Fruit fly (Drosophila melanogaster) whole organism, embryonic: Measurements from ENCODE around the gene Or22c.

Experiments
- Bdp1 ChIP-seq: fragments of 200-800 bp; sonication (Bioruptor generic); optimal IDR thresholded peaks from 3 replicates; lab custom pipeline; 2016; ENCODE audit warnings: missing biosample characterization, missing genetic modification characterization
- CG1024 ChIP-seq: fragments of 200-800 bp; sonication (Bioruptor generic); IDR thresholded peaks from 2 replicates; pipeline ENCODE4 v1.3.6; 2022; ENCODE audit warnings: missing biosample characterization, missing genetic modification characterization
- CG10543 ChIP-seq: fragments of 200-800 bp; sonication (Bioruptor generic); optimal IDR thresholded peaks from 3 replicates; lab custom pipeline; 2017; ENCODE audit warnings: missing biosample characterization, mild to moderate bottlenecking, missing genetic modification characterization, moderate library complexity
- CG14667 ChIP-seq: fragments of 200-800 bp; sonication (Bioruptor generic); IDR thresholded peaks from 2 replicates; pipeline ENCODE4 v1.3.6; 2022; ENCODE audit warnings: missing biosample characterization, missing genetic modification characterization
- CG17359 ChIP-seq: fragments of 200-800 bp; sonication (Bioruptor generic); optimal IDR thresholded peaks from 3 replicates; lab custom pipeline; 2018; ENCODE audit warnings: missing biosample characterization, mild to moderate bottlenecking, missing genetic modification characterization, moderate library complexity
- CG1832 ChIP-seq: fragments of 200-800 bp; sonication (Bioruptor generic); optimal IDR thresholded peaks from 2 replicates; lab custom pipeline; 2017; ENCODE audit warnings: missing biosample characterization, mild to moderate bottlenecking, missing genetic modification characterization, inconsistent platforms
- CG34376 ChIP-seq: fragments of 200-800 bp; sonication (Bioruptor generic); optimal IDR thresholded peaks from 2 replicates; lab custom pipeline; 2018; ENCODE audit warnings: missing biosample characterization, mild to moderate bottlenecking, missing genetic modification characterization
- CG3838 ChIP-seq: fragments of 200-800 bp; sonication (Bioruptor generic); optimal IDR thresholded peaks from 3 replicates; lab custom pipeline; 2016; ENCODE audit warnings: missing biosample characterization, missing genetic modification characterization
- CG6689 ChIP-seq: fragments of 200-800 bp; sonication (Bioruptor generic); IDR thresholded peaks from 2 replicates; pipeline ENCODE4 v1.3.6; 2022; ENCODE audit warnings: missing biosample characterization, missing genetic modification characterization
- CG8290 ChIP-seq, 3 experiments: fragments of 200-800 bp; sonication (Bioruptor generic); optimal IDR thresholded peaks; 2 replicates each; lab custom pipeline; 2016 to 2019; ENCODE audit warnings: missing biosample characterization in 3 of 3, missing genetic modification characterization in 3 of 3, mild to moderate bottlenecking in 2 of 3, moderate library complexity in 1 of 3
- CG8478 ChIP-seq: fragments of >200 bp; optimal IDR thresholded peaks from 2 replicates; lab custom pipeline; 2018
- CG8765 ChIP-seq: fragments of 200-800 bp; sonication (Bioruptor generic); IDR thresholded peaks from 2 replicates; pipeline ENCODE4 v1.3.6; 2022; ENCODE audit warnings: missing biosample characterization, missing genetic modification characterization
- CG9876 ChIP-seq: fragments of 200-800 bp; sonication (Bioruptor generic); optimal IDR thresholded peaks from 2 replicates; lab custom pipeline; 2016; ENCODE audit warnings: missing biosample characterization, missing genetic modification characterization
- Dbx ChIP-seq: fragments of 200-800 bp; sonication (Bioruptor generic); IDR thresholded peaks from 3 replicates; pipeline ENCODE4 v1.3.6; 2022; ENCODE audit warnings: missing biosample characterization, missing genetic modification characterization
- Ets65A ChIP-seq: fragments of 200-800 bp; sonication (Bioruptor generic); peaks from one replicate; lab custom pipeline; 2016; ENCODE audit warnings: missing biosample characterization, missing genetic modification characterization
- Gsc ChIP-seq: fragments of 200-800 bp; sonication (Bioruptor generic); IDR thresholded peaks from 2 replicates; pipeline ENCODE4 v1.3.6; 2022; ENCODE audit warnings: missing biosample characterization, missing genetic modification characterization
- Hr51 ChIP-seq, 2 experiments: fragments of 200-800 bp; sonication (Bioruptor generic); optimal IDR thresholded peaks; 2 replicates in 1 of 2; 3 replicates in 1 of 2; lab custom pipeline; 2016 to 2018; ENCODE audit warnings: missing biosample characterization in 2 of 2, missing genetic modification characterization in 2 of 2, mild to moderate bottlenecking in 1 of 2, moderate library complexity in 1 of 2
- Mad ChIP-seq: fragments of 200-800 bp; sonication (Bioruptor generic); optimal IDR thresholded peaks from 2 replicates; lab custom pipeline; 2016; ENCODE audit warnings: missing biosample characterization, missing genetic modification characterization
- Pdp1 ChIP-seq, 2 experiments: fragments of 200-800 bp; sonication (Bioruptor generic); optimal IDR thresholded peaks; 3 replicates each; lab custom pipeline; 2016; ENCODE audit warnings: missing biosample characterization in 2 of 2, missing genetic modification characterization in 2 of 2, mild to moderate bottlenecking in 1 of 2, moderate library complexity in 1 of 2
- Ravus ChIP-seq: fragments of 200-800 bp; sonication (Bioruptor generic); IDR thresholded peaks from 2 replicates; pipeline ENCODE4 v1.3.6; 2022; ENCODE audit warnings: missing biosample characterization, missing genetic modification characterization
- exex ChIP-seq: fragments of 200-800 bp; sonication (Bioruptor generic); optimal IDR thresholded peaks from 4 replicates; lab custom pipeline; 2018; ENCODE audit warnings: missing biosample characterization, mild to moderate bottlenecking, missing genetic modification characterization, moderate library complexity
- fru ChIP-seq: fragments of >200 bp; optimal IDR thresholded peaks from 2 replicates; lab custom pipeline; 2017
- ftz-f1 ChIP-seq: fragments of 200-800 bp; sonication (Bioruptor generic); optimal IDR thresholded peaks from 2 replicates; lab custom pipeline; 2016; ENCODE audit warnings: missing biosample characterization, missing genetic modification characterization
- grau ChIP-seq: fragments of 200-800 bp; optimal IDR thresholded peaks from 3 replicates; lab custom pipeline; 2019; ENCODE audit warnings: missing biosample characterization, mild to moderate bottlenecking, missing genetic modification characterization, moderate library complexity
- grn ChIP-seq: fragments of 200-800 bp; sonication (Bioruptor generic); optimal IDR thresholded peaks from 3 replicates; lab custom pipeline; 2017; ENCODE audit warnings: missing biosample characterization, missing genetic modification characterization
- hb ChIP-seq: fragments of 200-800 bp; sonication (Bioruptor generic); IDR thresholded peaks from 3 replicates; pipeline ENCODE4 v1.3.6; 2022; ENCODE audit warnings: missing biosample characterization, missing genetic modification characterization; ENCODE audit not compliant: partially characterized antibody
- insv ChIP-seq, 2 experiments: fragments of 200-800 bp; sonication (Bioruptor generic); optimal IDR thresholded peaks; 3 replicates each; lab custom pipeline; 2016 to 2018; ENCODE audit warnings: missing biosample characterization in 2 of 2, missing genetic modification characterization in 2 of 2
- kah ChIP-seq: fragments of 200-800 bp; sonication (Bioruptor generic); optimal IDR thresholded peaks from 2 replicates; lab custom pipeline; 2018; ENCODE audit warnings: missing biosample characterization, mild to moderate bottlenecking, missing genetic modification characterization
- mirr ChIP-seq: fragments of 200-800 bp; sonication (Bioruptor generic); optimal IDR thresholded peaks from 3 replicates; lab custom pipeline; 2018; ENCODE audit warnings: missing biosample characterization, mild to moderate bottlenecking, missing genetic modification characterization
- nau ChIP-seq: fragments of 200-800 bp; sonication (Bioruptor generic); optimal IDR thresholded peaks from 3 replicates; lab custom pipeline; 2017; ENCODE audit warnings: missing biosample characterization, mild to moderate bottlenecking, missing genetic modification characterization, missing genetic modification reagents
- phol ChIP-seq: fragments of 200-800 bp; sonication (Bioruptor generic); optimal IDR thresholded peaks from 3 replicates; lab custom pipeline; 2018; ENCODE audit warnings: missing biosample characterization, mild to moderate bottlenecking, missing genetic modification characterization, moderate library complexity
- pita ChIP-seq: fragments of 200-800 bp; sonication (Bioruptor generic); optimal IDR thresholded peaks from 2 replicates; lab custom pipeline; 2017; ENCODE audit warnings: missing biosample characterization, mild to moderate bottlenecking, missing genetic modification characterization
- repo ChIP-seq: fragments of 200-800 bp; sonication (Bioruptor generic); optimal IDR thresholded peaks from 2 replicates; lab custom pipeline; 2016; ENCODE audit warnings: missing biosample characterization, missing genetic modification characterization
- scrt ChIP-seq: fragments of 200-800 bp; sonication (Bioruptor generic); optimal IDR thresholded peaks from 2 replicates; lab custom pipeline; 2018; ENCODE audit warnings: missing biosample characterization, mild to moderate bottlenecking, missing genetic modification characterization, moderate library complexity
- sens ChIP-seq: fragments of 200-800 bp; sonication (Bioruptor generic); peaks from one replicate; lab custom pipeline; 2016; ENCODE audit warnings: missing biosample characterization, missing genetic modification characterization
- sqz ChIP-seq: fragments of 200-800 bp; sonication (Bioruptor generic); optimal IDR thresholded peaks from 3 replicates; lab custom pipeline; 2018; ENCODE audit warnings: missing biosample characterization, mild to moderate bottlenecking, missing genetic modification characterization
- tgo ChIP-seq: fragments of 200-800 bp; sonication (Bioruptor generic); IDR thresholded peaks from 3 replicates; pipeline ENCODE4 v1.3.6; 2022; ENCODE audit warnings: missing biosample characterization, missing genetic modification characterization
- toy ChIP-seq: fragments of 200-800 bp; sonication (Bioruptor generic); IDR thresholded peaks from 2 replicates; pipeline ENCODE4 v1.3.6; 2022; ENCODE audit warnings: missing biosample characterization, missing genetic modification characterization
- tx ChIP-seq: fragments of 200-800 bp; sonication (Bioruptor generic); optimal IDR thresholded peaks from 2 replicates; lab custom pipeline; 2016; ENCODE audit warnings: missing biosample characterization, missing genetic modification characterization
- vnd ChIP-seq: fragments of 200-800 bp; sonication (Bioruptor generic); IDR thresholded peaks from 3 replicates; pipeline ENCODE4 v1.3.6; 2022; ENCODE audit warnings: missing biosample characterization, missing genetic modification characterization; ENCODE audit not compliant: partially characterized antibody
- zen ChIP-seq: fragments of 200-800 bp; sonication (Bioruptor generic); optimal IDR thresholded peaks from 3 replicates; lab custom pipeline; 2018; ENCODE audit warnings: missing biosample characterization, mild to moderate bottlenecking, missing genetic modification characterization, moderate library complexity

Or22c gene

dm6 chr2L:2038956-2039263, 15.5 kb upstream of the Or22c start (continued):
- TF ChIP-seq repo (GFP tag; lab: Kevin White, UChicago) (no peak), Hr51 (GFP tag; optimal IDR thresholded peaks at IDR 0.05; lab: Kevin White, UChicago) (no peak), Gsc (no peak), grau (tag; lab: Kevin White, UChicago) (peak; percentile 51), tgo (no peak), phol (tag; lab: Kevin White, UChicago) (no peak), CG3838 (GFP tag; lab: Kevin White, UChicago) (no peak), CG14667 (GFP tag; lab: Robert Waterston, UW) (no peak), fru (no peak), CG8478 (lab: Kevin White, UChicago) (no peak), CG1832 (no peak), scrt (GFP tag; lab: Kevin White, UChicago) (no peak), CG17359 (no peak), nau (GFP tag; lab: Kevin White, UChicago) (no peak), CG6689 (GFP tag; lab: Robert Waterston, UW) (no peak), Dbx (GFP tag; lab: Robert Waterston, UW) (0 out of 3 replicates have a peak, but pooled peaks have one; percentile 28), vnd (GFP tag; lab: Robert Waterston, UW) (no peak), Pdp1 (GFP tag; optimal IDR thresholded peaks at IDR 0.05; lab: Kevin White, UChicago) (peak in 1 of 2 experiments; percentile 98), insv (GFP tag; optimal IDR thresholded peaks at IDR 0.05; lab: Kevin White, UChicago) (no peak), CG9876 (GFP tag; lab: Kevin White, UChicago) (no peak), zen (tag; lab: Kevin White, UChicago) (no peak)
- TF ChIP-seq, all 482 proteins: peak for 5

- TF ChIP-seq Ravus (GFP tag; lab: Robert Waterston, UW) (no peak), mirr (GFP tag; lab: Kevin White, UChicago) (peak; percentile 86), CG8290 (GFP tag; optimal IDR thresholded peaks at IDR 0.05; lab: Kevin White, UChicago) (no peak), CG8290 (tag; optimal IDR thresholded peaks at IDR 0.05; lab: Kevin White, UChicago) (no peak), CG34376 (GFP tag; lab: Kevin White, UChicago) (peak; percentile 74), tx (GFP tag; lab: Kevin White, UChicago) (no peak), grn (GFP tag; lab: Kevin White, UChicago) (peak; percentile 49), kah (GFP tag; lab: Kevin White, UChicago) (no peak), exex (tag; lab: Kevin White, UChicago) (peak; percentile 84), CG10543 (peak; percentile 15)
Measured at dm6 chr2L:2039458-2039857, 14.9 kb upstream of the Or22c start.

dm6 chr2L:2042072-2042471, 12.3 kb upstream of the Or22c start:
- TF ChIP-seq sqz (GFP tag; lab: Kevin White, UChicago): no peak
- no peak for TF ChIP-seq ftz-f1
- TF ChIP-seq toy: no peak
- no peak for TF ChIP-seq CG8765
- no peak for TF ChIP-seq Mad (GFP tag; lab: Kevin White, UChicago)
- TF ChIP-seq Ets65A (GFP tag; lab: Kevin White, UChicago): peak; percentile 45
- TF ChIP-seq pita (GFP tag; lab: Kevin White, UChicago): no peak
- TF ChIP-seq CG1024 (GFP tag; lab: Robert Waterston, UW): no peak

dm6 chr2L:2044826-2045225, 9.6 kb upstream of the Or22c start:
- TF ChIP-seq sens (GFP tag; lab: Kevin White, UChicago) (peak; percentile 24), Ets65A (GFP tag; lab: Kevin White, UChicago) (peak; percentile 68), Bdp1 (GFP tag; lab: Kevin White, UChicago) (no peak), hb (GFP tag; lab: Robert Waterston, UW) (peak; percentile 56; the same call in 1 of the 3 replicates)
